Worm (Caenorhabditis elegans): Measurements from ENCODE around the gene txt-19.

txt-19 gene

ce11 chrIV:12883190-12883589 lies 37.5 kb downstream of the txt-19 start, which contains the start of gene ZK896.4:
Gene ZK896.4 (minus strand): TSS chrIV:12883290.
- TF ChIP-seq flt-1 (GFP tag; IDR thresholded peaks at IDR 0.05), result no peak
- TF ChIP-seq hmbx-1 (tag; optimal IDR thresholded peaks at IDR 0.05), result no peak
- TF ChIP-seq ceh-36 (tag; optimal IDR thresholded peaks at IDR 0.05), result no peak
- no peak for TF ChIP-seq hmg-4 (GFP tag; optimal IDR thresholded peaks at IDR 0.05)
- no peak for TF ChIP-seq tbx-11 (GFP tag; IDR thresholded peaks at IDR 0.05)
- no peak for TF ChIP-seq ama-1 (optimal IDR thresholded peaks at IDR 0.05)
- no peak for TF ChIP-seq sea-1 (GFP tag; conservative IDR thresholded peaks at IDR 0.05)
- no peak for TF ChIP-seq hnd-1 (tag; optimal IDR thresholded peaks at IDR 0.05)
- TF ChIP-seq aly-1 (tag; optimal IDR thresholded peaks at IDR 0.05), result no peak
- no peak for TF ChIP-seq B0310.2 (tag; optimal IDR thresholded peaks at IDR 0.05)
- no peak for TF ChIP-seq pes-1 (GFP tag; IDR thresholded peaks at IDR 0.05)
- TF ChIP-seq tbx-37 (GFP tag; conservative IDR thresholded peaks at IDR 0.05), result no peak

ce11 chrIV:12886012-12886411 lies 40.3 kb downstream of the txt-19 start:
- TF ChIP-seq ceh-36 (tag; optimal IDR thresholded peaks at IDR 0.05) (no peak), ets-7 (tag; optimal IDR thresholded peaks at IDR 0.05) (no peak), tbx-37 (GFP tag; conservative IDR thresholded peaks at IDR 0.05) (no peak)

ce11 chrIV:12890445-12890844 lies 44.7 kb downstream of the txt-19 start, which contains the start of gene K08D8.6:
Gene K08D8.6 (minus strand): TSS chrIV:12890508.
- TF ChIP-seq tbx-11 (GFP tag; IDR thresholded peaks at IDR 0.05) (no peak), ets-7 (tag; optimal IDR thresholded peaks at IDR 0.05) (no peak), hnd-1 (tag; optimal IDR thresholded peaks at IDR 0.05) (no peak), ceh-13 (GFP tag; optimal IDR thresholded peaks at IDR 0.05) (no peak), aly-1 (tag; optimal IDR thresholded peaks at IDR 0.05) (no peak), F13C5.2 (tag; optimal IDR thresholded peaks at IDR 0.05) (no peak), B0310.2 (tag; optimal IDR thresholded peaks at IDR 0.05) (no peak), tbx-37 (GFP tag; conservative IDR thresholded peaks at IDR 0.05) (no peak), sea-1 (GFP tag; conservative IDR thresholded peaks at IDR 0.05) (no peak), pes-1 (GFP tag; IDR thresholded peaks at IDR 0.05) (no peak), flt-1 (GFP tag; IDR thresholded peaks at IDR 0.05) (no peak), hmbx-1 (tag; optimal IDR thresholded peaks at IDR 0.05) (no peak), tra-4 (tag; optimal IDR thresholded peaks at IDR 0.05) (no peak)

ce11 chrIV:12891080-12891479 lies 45.4 kb downstream of the txt-19 start:
- TF ChIP-seq pes-1 (GFP tag; IDR thresholded peaks at IDR 0.05) (no peak), scrt-1 (GFP tag; IDR thresholded peaks at IDR 0.05) (no peak), flt-1 (GFP tag; IDR thresholded peaks at IDR 0.05) (no peak), ceh-13 (GFP tag; optimal IDR thresholded peaks at IDR 0.05) (no peak), tbx-11 (GFP tag; IDR thresholded peaks at IDR 0.05) (no peak), hnd-1 (tag; optimal IDR thresholded peaks at IDR 0.05) (no peak), hmg-4 (GFP tag; optimal IDR thresholded peaks at IDR 0.05) (no peak), ama-1 (optimal IDR thresholded peaks at IDR 0.05) (no peak), aly-1 (tag; optimal IDR thresholded peaks at IDR 0.05) (no peak), B0310.2 (tag; optimal IDR thresholded peaks at IDR 0.05) (no peak), tbx-37 (GFP tag; conservative IDR thresholded peaks at IDR 0.05) (no peak), ets-7 (tag; optimal IDR thresholded peaks at IDR 0.05) (no peak), tra-4 (tag; optimal IDR thresholded peaks at IDR 0.05) (no peak), F13C5.2 (tag; optimal IDR thresholded peaks at IDR 0.05) (no peak), sea-1 (GFP tag; conservative IDR thresholded peaks at IDR 0.05) (no peak), ceh-36 (tag; optimal IDR thresholded peaks at IDR 0.05) (no peak)

- TF ChIP-seq ceh-36 (tag; optimal IDR thresholded peaks at IDR 0.05) (no peak), pes-1 (GFP tag; IDR thresholded peaks at IDR 0.05) (no peak), ceh-13 (GFP tag; optimal IDR thresholded peaks at IDR 0.05) (no peak), tbx-11 (GFP tag; IDR thresholded peaks at IDR 0.05) (no peak), tbx-37 (GFP tag; conservative IDR thresholded peaks at IDR 0.05) (no peak), flt-1 (GFP tag; IDR thresholded peaks at IDR 0.05) (no peak), hnd-1 (tag; optimal IDR thresholded peaks at IDR 0.05) (no peak), tra-4 (tag; optimal IDR thresholded peaks at IDR 0.05) (no peak), F13C5.2 (tag; optimal IDR thresholded peaks at IDR 0.05) (no peak), ets-7 (tag; optimal IDR thresholded peaks at IDR 0.05) (no peak), B0310.2 (tag; optimal IDR thresholded peaks at IDR 0.05) (no peak), hmg-4 (GFP tag; optimal IDR thresholded peaks at IDR 0.05) (no peak), ama-1 (optimal IDR thresholded peaks at IDR 0.05) (no peak), sea-1 (GFP tag; conservative IDR thresholded peaks at IDR 0.05) (no peak), hmbx-1 (tag; optimal IDR thresholded peaks at IDR 0.05) (no peak)
Measured at ce11 chrIV:12892194-12892593, 46.5 kb downstream of the txt-19 start, which contains the start of gene K08D8.1. Gene K08D8.1 (plus strand): TSS chrIV:12892494.

ce11 chrIV:12893166-12893565 lies 47.5 kb downstream of the txt-19 start, which contains the start of gene K08D8.12:
Gene K08D8.12 (plus strand): TSS chrIV:12893466.
- TF ChIP-seq hmbx-1 (tag; optimal IDR thresholded peaks at IDR 0.05), result no peak
- TF ChIP-seq F13C5.2 (tag; optimal IDR thresholded peaks at IDR 0.05), result no peak
- no peak for TF ChIP-seq ets-7 (tag; optimal IDR thresholded peaks at IDR 0.05)
- no peak for TF ChIP-seq ceh-13 (GFP tag; optimal IDR thresholded peaks at IDR 0.05)
- TF ChIP-seq hmg-4 (GFP tag; optimal IDR thresholded peaks at IDR 0.05), result no peak
- TF ChIP-seq ama-1 (optimal IDR thresholded peaks at IDR 0.05), result no peak
- TF ChIP-seq scrt-1 (GFP tag; IDR thresholded peaks at IDR 0.05), result no peak

- TF ChIP-seq hmbx-1 (tag; optimal IDR thresholded peaks at IDR 0.05), result no peak
- no peak for TF ChIP-seq pes-1 (GFP tag; IDR thresholded peaks at IDR 0.05)
- no peak for TF ChIP-seq ama-1 (optimal IDR thresholded peaks at IDR 0.05)
- no peak for TF ChIP-seq scrt-1 (GFP tag; IDR thresholded peaks at IDR 0.05)
- no peak for TF ChIP-seq sea-1 (GFP tag; conservative IDR thresholded peaks at IDR 0.05)
- no peak for TF ChIP-seq flt-1 (GFP tag; IDR thresholded peaks at IDR 0.05)
- no peak for TF ChIP-seq aly-1 (tag; optimal IDR thresholded peaks at IDR 0.05)
- TF ChIP-seq B0310.2 (tag; optimal IDR thresholded peaks at IDR 0.05), result no peak
- no peak for TF ChIP-seq F13C5.2 (tag; optimal IDR thresholded peaks at IDR 0.05)
- TF ChIP-seq tbx-37 (GFP tag; conservative IDR thresholded peaks at IDR 0.05), result no peak
- no peak for TF ChIP-seq tra-4 (tag; optimal IDR thresholded peaks at IDR 0.05)
Measured at ce11 chrIV:12894996-12895395, 49.3 kb downstream of the txt-19 start, which contains the start of gene K08D8.11. Gene K08D8.11 (plus strand): TSS chrIV:12895296.
